Worm (Caenorhabditis elegans): Measurements from ENCODE around the gene ctg-2.

DNA sequence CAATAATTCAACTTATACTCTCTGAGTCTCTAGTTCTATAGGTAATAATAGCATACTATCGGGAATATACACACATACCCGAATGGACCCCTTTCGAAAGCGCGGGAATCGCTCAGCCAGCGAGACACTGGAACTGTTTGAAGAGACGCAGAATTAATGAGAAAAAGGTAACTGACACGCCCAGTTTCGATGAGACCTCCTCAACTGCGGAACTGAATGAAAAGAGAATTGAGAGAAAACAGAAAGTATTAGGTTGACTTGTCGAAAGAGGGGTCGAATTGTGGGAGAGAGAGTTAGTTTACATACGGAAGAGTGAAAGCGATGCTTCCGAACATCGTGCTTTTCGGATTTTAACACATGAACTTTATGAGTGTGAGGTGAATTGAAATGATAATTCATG, 17.2 kb downstream of the ctg-2 start:
- TF ChIP-seq unc-62 (GFP tag; optimal IDR thresholded peaks at IDR 0.05) (no peak), lsy-2 (tag; optimal IDR thresholded peaks at IDR 0.05) (no peak), ama-1 (optimal IDR thresholded peaks at IDR 0.05) (no peak), ztf-4 (tag; optimal IDR thresholded peaks at IDR 0.05) (no peak), nhr-6 (tag; optimal IDR thresholded peaks at IDR 0.05) (no peak)

Data from whole organism, L2 larva.